Worm (Caenorhabditis elegans) whole organism, late embryonic: Measurements from ENCODE around the gene cest-2.2.

ENCODE experiments used
- F13H6.1 ChIP-seq: sonication (generic microtip); optimal IDR thresholded peaks from 2 replicates; lab custom pipeline; 2016; ENCODE audit warnings: missing genetic modification characterization, missing compliant biosample characterization
- K09A11.1 ChIP-seq: sonication (generic microtip); optimal IDR thresholded peaks from 2 replicates; lab custom pipeline; 2017; ENCODE audit warnings: antibody characterized with exemption, mild to moderate bottlenecking, missing genetic modification characterization, missing compliant biosample characterization; ENCODE audit not compliant: insufficient read depth
- Y22D7AL.16 ChIP-seq: sonication (generic microtip); optimal IDR thresholded peaks from 2 replicates; lab custom pipeline; 2016; ENCODE audit warnings: missing genetic modification characterization, missing compliant biosample characterization
- ceh-6 ChIP-seq: fragments of 200-800 bp; sonication (Bioruptor generic); optimal IDR thresholded peaks from 2 replicates; lab custom pipeline; 2018; ENCODE audit warnings: mild to moderate bottlenecking, missing genetic modification characterization, missing compliant biosample characterization
- fkh-10 ChIP-seq: fragments of 150-350 bp; optimal IDR thresholded peaks from 2 replicates; lab custom pipeline; 2014; ENCODE audit warnings: missing biosample characterization, missing genetic modification reagents, missing genetic modification characterization
- pat-9 ChIP-seq: fragments of 200-800 bp; sonication (Bioruptor generic); optimal IDR thresholded peaks from 2 replicates; lab custom pipeline; 2018; ENCODE audit warnings: mild to moderate bottlenecking, missing genetic modification characterization, moderate library complexity, missing compliant biosample characterization
- sdc-2 ChIP-seq: sonication (generic microtip); optimal IDR thresholded peaks from 2 replicates; lab custom pipeline; 2016; ENCODE audit warnings: missing genotype, missing genetic modification characterization, missing compliant biosample characterization
- unc-42 ChIP-seq: sonication (generic microtip); optimal IDR thresholded peaks from 2 replicates; lab custom pipeline; 2016; ENCODE audit warnings: missing genotype, missing genetic modification characterization, missing compliant biosample characterization
- unc-55 ChIP-seq: sonication (generic microtip); optimal IDR thresholded peaks from 2 replicates; lab custom pipeline; 2017; ENCODE audit warnings: missing biosample characterization, missing genetic modification reagents, missing genetic modification characterization

DNA sequence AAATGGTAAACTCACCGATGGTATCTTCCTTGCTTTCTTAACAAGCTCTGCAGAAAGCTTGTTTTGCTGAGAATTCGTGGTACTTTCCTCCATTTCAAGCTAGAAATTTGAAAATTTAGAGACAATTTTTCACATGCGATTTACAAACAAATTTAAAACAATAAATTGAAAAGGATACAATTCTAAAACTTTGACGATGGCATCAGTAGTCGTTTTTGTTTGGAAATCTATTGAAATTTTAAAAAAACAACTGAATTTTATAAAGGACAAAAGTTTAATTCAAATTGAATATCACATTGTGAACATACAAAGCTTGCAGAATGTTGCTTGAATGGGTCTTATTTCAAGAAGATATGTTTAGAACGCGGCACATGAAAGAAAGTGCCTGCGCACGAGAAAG lies 7.5 kb downstream of the cest-2.2 start, which contains the start of gene ocam-1:
- TF ChIP-seq unc-42 (no peak), sdc-2 (tag; lab: Kevin White, UChicago) (no peak), F13H6.1 (no peak), ceh-6 (no peak), K09A11.1 (no peak), fkh-10 (GFP tag; lab: Kevin White, UChicago) (no peak), unc-55 (GFP tag; lab: Kevin White, UChicago) (no peak), Y22D7AL.16 (tag; lab: Kevin White, UChicago) (no peak), pat-9 (tag; lab: Kevin White, UChicago) (no peak)
